Comparison of ENCODE assay signal across 1 fruit fly cellular context in genomic region chr3R:5516582-5517001, dm6.
TF ChIP-seq lines count a peak whose summit lies in the region.

No protein-coding gene starts in this region.

TF ChIP-seq in whole organism, embryonic, 481 proteins besides CTCF, POLR2A, EP300 and RAD21 (continued from another document):
- TF ChIP-seq gem (tag; optimal IDR thresholded peaks at IDR 0.05; lab: Kevin White, UChicago) (peak; percentile 2), CG9797 (GFP tag; optimal IDR thresholded peaks at IDR 0.05; lab: Kevin White, UChicago) (peak; percentile 84), luna (GFP tag; optimal IDR thresholded peaks at IDR 0.05; lab: Kevin White, UChicago) (no peak), Lhr (GFP tag; optimal IDR thresholded peaks at IDR 0.05; lab: Kevin White, UChicago) (peak; percentile 81), phol (tag; optimal IDR thresholded peaks at IDR 0.05; lab: Kevin White, UChicago) (peak; percentile 32), trem (tag; optimal IDR thresholded peaks at IDR 0.05; lab: Kevin White, UChicago) (peak; percentile 50), CG17568 (GFP tag; optimal IDR thresholded peaks at IDR 0.05; lab: Kevin White, UChicago) (no peak), Ets97D (GFP tag; optimal IDR thresholded peaks at IDR 0.05; lab: Kevin White, UChicago) (peak; percentile 57), CG10267 (tag; optimal IDR thresholded peaks at IDR 0.05; lab: Kevin White, UChicago) (peak; percentile 48)
